Worm (Caenorhabditis elegans) whole organism, L3 larva: ENCODE measurements around the gene W07G4.8.

ENCODE experiments used
- ZK546.5 ChIP-seq: sonication (generic microtip); optimal IDR thresholded peaks from 2 replicates; lab custom pipeline; 2017; ENCODE audit warnings: missing biosample characterization, missing genetic modification characterization
- aly-2 ChIP-seq: fragments of 150-350 bp; optimal IDR thresholded peaks from 2 replicates; lab custom pipeline; 2014; ENCODE audit warnings: missing biosample characterization, missing genetic modification characterization
- ceh-9 ChIP-seq: sonication (generic microtip); optimal IDR thresholded peaks from 2 replicates; lab custom pipeline; 2018; ENCODE audit warnings: missing biosample characterization, missing genetic modification characterization
- daf-12 ChIP-seq: fragments of 150-350 bp; optimal IDR thresholded peaks from 2 replicates; lab custom pipeline; 2014; ENCODE audit warnings: missing biosample characterization, missing genetic modification reagents, missing genetic modification characterization
- elt-2 ChIP-seq: sonication (generic microtip); optimal IDR thresholded peaks from 2 replicates; lab custom pipeline; 2016; ENCODE audit warnings: missing genetic modification reagents, mild to moderate bottlenecking, missing genetic modification characterization, missing compliant biosample characterization
- elt-3 ChIP-seq, 3 experiments: fragments of 150-350 bp in 1 of 3; sonication (generic microtip) in 2 of 3; optimal IDR thresholded peaks; 2 replicates in 2 of 3; 4 replicates in 1 of 3; lab custom pipeline; 2014 to 2017; ENCODE audit warnings: missing biosample characterization in 3 of 3, missing genetic modification characterization in 3 of 3
- fkh-10 ChIP-seq: sonication (generic microtip); optimal IDR thresholded peaks from 2 replicates; lab custom pipeline; 2017; ENCODE audit warnings: missing biosample characterization, missing genetic modification reagents, missing genetic modification characterization
- fkh-2 ChIP-seq: fragments of 150-350 bp; optimal IDR thresholded peaks from 2 replicates; lab custom pipeline; 2014; ENCODE audit warnings: missing biosample characterization, missing genetic modification reagents, missing genetic modification characterization
- fos-1 ChIP-seq: fragments of 150-350 bp; optimal IDR thresholded peaks from 2 replicates; lab custom pipeline; 2014; ENCODE audit warnings: missing biosample characterization, missing genetic modification characterization
- hmg-11 ChIP-seq: sonication (generic microtip); optimal IDR thresholded peaks from 2 replicates; lab custom pipeline; 2016; ENCODE audit warnings: missing genetic modification characterization, missing compliant biosample characterization
- jun-1 ChIP-seq: fragments of 150-350 bp; optimal IDR thresholded peaks from 2 replicates; lab custom pipeline; 2014; ENCODE audit warnings: missing biosample characterization, missing genetic modification reagents, missing genetic modification characterization
- lin-15B ChIP-seq: fragments of 150-350 bp; optimal IDR thresholded peaks from 2 replicates; lab custom pipeline; 2014; ENCODE audit warnings: missing biosample characterization, missing genetic modification characterization
- lin-39 ChIP-seq: fragments of 150-350 bp; optimal IDR thresholded peaks from 2 replicates; lab custom pipeline; 2018; ENCODE audit warnings: missing biosample characterization, missing genetic modification reagents, missing genetic modification characterization
- mdl-1 ChIP-seq: fragments of 150-350 bp; optimal IDR thresholded peaks from 2 replicates; lab custom pipeline; 2014; ENCODE audit warnings: missing biosample characterization, missing genetic modification characterization
- mml-1 ChIP-seq: fragments of 150-350 bp; sonication (generic microtip); optimal IDR thresholded peaks from 3 replicates; lab custom pipeline; 2014; ENCODE audit warnings: missing biosample characterization, missing genetic modification characterization
- nfya-1 ChIP-seq: sonication (generic microtip); optimal IDR thresholded peaks from 2 replicates; lab custom pipeline; 2017; ENCODE audit warnings: missing genetic modification characterization, mild to moderate bottlenecking, missing compliant biosample characterization, antibody characterized with exemption, moderate library complexity; ENCODE audit not compliant: insufficient read depth
- nhr-11 ChIP-seq: fragments of 150-350 bp; optimal IDR thresholded peaks from 2 replicates; lab custom pipeline; 2014; ENCODE audit warnings: missing biosample characterization, missing genetic modification characterization
- nhr-12 ChIP-seq: fragments of 150-350 bp; optimal IDR thresholded peaks from 2 replicates; lab custom pipeline; 2014; ENCODE audit warnings: missing biosample characterization, missing genetic modification characterization
- nhr-25 ChIP-seq: sonication (generic microtip); optimal IDR thresholded peaks from 2 replicates; lab custom pipeline; 2017; ENCODE audit warnings: missing biosample characterization, missing genetic modification characterization
- nhr-67 ChIP-seq: fragments of 150-350 bp; optimal IDR thresholded peaks from 2 replicates; lab custom pipeline; 2014; ENCODE audit warnings: missing biosample characterization, missing genetic modification characterization
- nhr-76 ChIP-seq: fragments of 150-350 bp; sonication (generic microtip); optimal IDR thresholded peaks from 5 replicates; lab custom pipeline; 2014; ENCODE audit warnings: missing biosample characterization, missing genetic modification characterization
- nhr-77 ChIP-seq: fragments of 150-350 bp; optimal IDR thresholded peaks from 2 replicates; lab custom pipeline; 2014; ENCODE audit warnings: missing biosample characterization, missing genetic modification characterization
- pha-4 ChIP-seq: fragments of 150-350 bp; optimal IDR thresholded peaks from 2 replicates; lab custom pipeline; 2014; ENCODE audit warnings: missing biosample characterization, missing genetic modification reagents, missing genetic modification characterization
- skn-1 ChIP-seq: fragments of 150-350 bp; optimal IDR thresholded peaks from 2 replicates; lab custom pipeline; 2014; ENCODE audit warnings: missing biosample characterization, missing genetic modification characterization
- snpc-4 ChIP-seq: fragments of 150-350 bp; optimal IDR thresholded peaks from 2 replicates; lab custom pipeline; 2014; ENCODE audit warnings: missing biosample characterization, missing genetic modification characterization
- unc-39 ChIP-seq: sonication (generic microtip); optimal IDR thresholded peaks from 4 replicates; lab custom pipeline; 2017; ENCODE audit warnings: missing biosample characterization, missing genetic modification characterization
- unc-62 ChIP-seq: fragments of 150-350 bp; sonication (generic microtip); optimal IDR thresholded peaks from 4 replicates; lab custom pipeline; 2014; ENCODE audit warnings: missing biosample characterization, missing genetic modification reagents, missing genetic modification characterization
- zag-1 ChIP-seq: fragments of 150-350 bp; optimal IDR thresholded peaks from 2 replicates; lab custom pipeline; 2014; ENCODE audit warnings: missing biosample characterization, missing genetic modification characterization
- ztf-11 ChIP-seq: fragments of 150-350 bp; optimal IDR thresholded peaks from 2 replicates; lab custom pipeline; 2014; ENCODE audit warnings: missing biosample characterization, missing genetic modification characterization
- ztf-4 ChIP-seq: fragments of 150-350 bp; optimal IDR thresholded peaks from 2 replicates; lab custom pipeline; 2014; ENCODE audit warnings: missing biosample characterization, missing genetic modification characterization

W07G4.8 gene

ce11 chrV:13041666-13042065 is 7.7 kb downstream of the W07G4.8 start, which contains the start of gene scyl-1 (continued):
- peak; percentile 69 for TF ChIP-seq lin-15B (tag; lab: Kevin White, UChicago)
- no peak for TF ChIP-seq ZK546.5 (tag; lab: Kevin White, UChicago)
- TF ChIP-seq nfya-1 (tag; lab: Kevin White, UChicago): peak; percentile 74
- TF ChIP-seq fkh-10 (GFP tag; lab: Kevin White, UChicago): no peak
- TF ChIP-seq aly-2 (tag; lab: Kevin White, UChicago): no peak
- no peak for TF ChIP-seq zag-1 (tag; lab: Kevin White, UChicago)
- TF ChIP-seq lin-39 (tag; lab: Kevin White, UChicago): peak; percentile 26

DNA sequence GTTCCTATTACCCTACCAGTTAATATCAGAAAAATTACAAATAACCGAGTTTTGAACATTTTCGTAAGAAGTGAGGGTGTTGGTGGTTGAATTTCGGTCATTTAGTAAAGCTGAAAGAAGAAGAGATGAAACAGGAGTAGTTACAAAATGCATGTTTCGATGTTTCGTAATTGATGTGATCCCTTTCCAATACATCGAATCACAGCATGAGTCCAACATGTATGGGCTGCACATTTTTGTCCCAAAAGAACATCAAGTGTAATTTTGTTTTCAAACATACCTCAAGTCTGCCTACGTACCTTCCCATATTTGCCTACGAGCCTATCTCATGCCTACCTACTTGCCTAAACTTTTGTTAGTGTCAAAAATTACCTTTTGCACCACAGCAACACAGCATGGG is 12.9 kb downstream of the W07G4.8 start, which contains the start of gene W07G4.2:
Gene W07G4.2 (minus strand): TSS at position 101 of the 400 bp plus-strand sequence.
- TF ChIP-seq unc-39 (tag; lab: Kevin White, UChicago): no peak

DNA sequence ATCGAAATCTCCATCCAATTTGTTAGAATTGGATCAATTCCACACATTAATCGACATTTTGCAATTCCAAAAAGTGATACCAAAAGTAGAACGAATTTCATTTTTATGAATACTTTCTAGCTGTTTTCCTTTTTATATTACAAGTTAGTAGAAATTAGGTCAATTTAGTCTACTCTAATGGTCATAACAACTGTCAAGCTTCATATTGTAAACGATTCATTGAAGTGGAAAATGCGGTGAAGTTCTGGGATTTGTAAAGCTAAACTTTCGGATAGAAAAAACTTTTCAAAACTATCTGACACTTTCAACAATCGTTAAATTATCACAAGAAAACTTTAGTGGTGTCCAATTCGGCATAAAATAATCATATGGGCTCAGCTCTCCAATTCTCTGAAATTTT is 14.8 kb downstream of the W07G4.8 start, which contains the start of gene W07G4.7:
Gene W07G4.7 (minus strand): TSS at position 101 of the 400 bp plus-strand sequence.
- TF ChIP-seq ztf-11 (tag; lab: Kevin White, UChicago) (no peak), zag-1 (tag; lab: Kevin White, UChicago) (no peak), skn-1 (tag; lab: Kevin White, UChicago) (no peak), fos-1 (no peak), elt-3 (tag; optimal IDR thresholded peaks at IDR 0.05; lab: Kevin White, UChicago) (no peak), elt-2 (tag; lab: Kevin White, UChicago) (no peak), snpc-4 (tag; lab: Kevin White, UChicago) (no peak), nhr-77 (no peak), lin-15B (tag; lab: Kevin White, UChicago) (no peak), mdl-1 (tag; lab: Kevin White, UChicago) (no peak), ceh-9 (tag; lab: Kevin White, UChicago) (no peak), nhr-12 (tag; lab: Kevin White, UChicago) (no peak), daf-12 (tag; lab: Kevin White, UChicago) (no peak), ztf-4 (tag; lab: Kevin White, UChicago) (no peak), nhr-11 (tag; lab: Kevin White, UChicago) (no peak), nhr-76 (no peak)

- TF ChIP-seq unc-62 (GFP tag; lab: Kevin White, UChicago): no peak
- no peak for TF ChIP-seq mml-1 (tag; lab: Kevin White, UChicago)
- no peak for TF ChIP-seq hmg-11 (tag; lab: Kevin White, UChicago)
Measured at ce11 chrV:13033223-13033622, 16.1 kb downstream of the W07G4.8 start, which contains the start of gene W07G4.1. Gene W07G4.1, plus strand, starts transcription at chrV:13033523.

ce11 chrV:13028871-13029270 is 20.5 kb downstream of the W07G4.8 start:
- no peak for TF ChIP-seq nfya-1 (tag; lab: Kevin White, UChicago)
- TF ChIP-seq fkh-10 (GFP tag; lab: Kevin White, UChicago): peak; percentile 13
- no peak for TF ChIP-seq nhr-12 (tag; lab: Kevin White, UChicago)

DNA sequence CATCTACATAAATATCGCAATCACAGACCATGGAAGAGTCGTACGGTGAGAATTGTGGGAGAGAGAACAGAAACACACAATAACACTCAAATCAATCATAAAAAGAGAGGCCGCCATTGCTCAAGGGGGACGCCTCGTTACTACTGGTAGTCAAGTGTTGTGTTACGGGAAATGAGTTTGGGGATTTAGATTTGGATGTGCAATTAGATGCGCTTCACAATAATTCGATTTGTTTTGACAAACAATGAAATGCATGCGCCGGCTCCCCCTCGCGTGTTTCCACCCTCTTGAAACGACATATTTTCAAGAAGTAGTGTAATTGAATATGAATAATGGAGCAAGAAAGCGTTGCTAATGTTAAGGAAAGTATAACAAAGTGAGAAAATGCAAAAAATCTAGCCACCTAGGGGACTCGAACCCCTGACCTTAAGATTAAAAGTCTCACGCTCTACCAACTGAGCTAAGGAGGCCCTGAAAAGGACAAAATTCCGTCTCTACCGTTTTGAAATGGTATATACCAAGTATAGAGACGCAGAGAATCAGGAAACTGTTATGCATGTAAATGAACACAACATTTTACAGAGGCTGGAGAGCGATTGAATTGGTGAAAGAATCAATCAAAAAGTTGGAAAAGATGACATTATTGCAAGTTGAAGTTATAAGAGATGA is 22.6 kb downstream of the W07G4.8 start:
- TF ChIP-seq elt-2 (tag; lab: Kevin White, UChicago): peak; percentile 17
- TF ChIP-seq fkh-10 (GFP tag; lab: Kevin White, UChicago): no peak

ce11 chrV:13025283-13025682 is 24.1 kb downstream of the W07G4.8 start:
- no peak for TF ChIP-seq hmg-11 (tag; lab: Kevin White, UChicago)
- no peak for TF ChIP-seq fkh-2 (tag; lab: Kevin White, UChicago)
- no peak for TF ChIP-seq nhr-67 (tag; lab: Kevin White, UChicago)
- TF ChIP-seq jun-1 (tag; lab: Kevin White, UChicago): no peak
- no peak for TF ChIP-seq aly-2 (tag; lab: Kevin White, UChicago)
- TF ChIP-seq nfya-1 (tag; lab: Kevin White, UChicago): no peak
- no peak for TF ChIP-seq elt-2 (tag; lab: Kevin White, UChicago)
- TF ChIP-seq snpc-4 (tag; lab: Kevin White, UChicago): no peak
- TF ChIP-seq nhr-25 (tag; lab: Kevin White, UChicago): no peak
- no peak for TF ChIP-seq pha-4 (tag; lab: Kevin White, UChicago)
- TF ChIP-seq elt-3 (tag; optimal IDR thresholded peaks at IDR 0.05; lab: Kevin White, UChicago): no peak
